Fruit fly (Drosophila melanogaster) whole organism, pupa: ENCODE results near the gene tex.

ENCODE experiments used
- Snoo ChIP-seq: fragments of 200-800 bp; sonication (Bioruptor generic); optimal IDR thresholded peaks from 3 replicates; lab custom pipeline; 2017; ENCODE audit warnings: missing biosample characterization, mild to moderate bottlenecking, missing genetic modification characterization, inconsistent platforms
- rn ChIP-seq: fragments of 200-800 bp; sonication (Bioruptor generic); IDR thresholded peaks from 2 replicates; pipeline ENCODE4 v1.3.6; 2022; ENCODE audit warnings: missing biosample characterization, missing genetic modification characterization

DNA sequence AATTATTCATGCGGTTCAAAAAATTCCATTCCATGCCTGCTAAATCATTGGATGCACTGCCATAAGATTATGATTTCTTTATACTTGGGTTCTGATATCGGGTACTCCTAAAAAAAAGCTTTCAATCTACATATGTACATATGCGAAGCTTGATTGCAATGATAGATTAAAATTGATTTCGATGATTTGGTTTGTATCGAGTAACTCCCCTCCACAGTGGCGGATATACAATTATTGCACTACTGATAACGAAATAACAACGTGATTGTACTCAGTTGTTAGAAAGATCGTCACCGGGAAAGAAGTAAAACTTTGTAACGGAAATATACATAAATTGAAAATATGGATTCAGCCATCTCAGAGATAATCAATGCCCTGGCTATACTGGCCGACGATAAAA, 20.7 kb downstream of the tex start, which contains the start of gene Nazo:
- no peak for TF ChIP-seq Snoo (tag; lab: Kevin White, UChicago)
- TF ChIP-seq rn (GFP tag; lab: Robert Waterston, UW) = no peak
